Worm (Caenorhabditis elegans) whole organism, L1 larva: ENCODE results near the gene bas-1.

Experiments
- aly-2 ChIP-seq: fragments of 150-350 bp; optimal IDR thresholded peaks from 2 replicates; lab custom pipeline; 2014; ENCODE audit warnings: missing biosample characterization, missing genetic modification characterization
- dsc-1 ChIP-seq: sonication (generic microtip); optimal IDR thresholded peaks from 2 replicates; lab custom pipeline; 2016; ENCODE audit warnings: mild to moderate bottlenecking, missing genetic modification characterization, missing compliant biosample characterization
- elt-3 ChIP-seq, 6 experiments: fragments of 150-350 bp in 1 of 6; sonication (generic microtip); optimal IDR thresholded peaks; 2 replicates each; lab custom pipeline; 2017 to 2018; ENCODE audit warnings: missing biosample characterization in 6 of 6, missing genetic modification characterization in 6 of 6, inconsistent platforms in 1 of 6
- mdl-1 ChIP-seq, 2 experiments: fragments of 150-350 bp; optimal IDR thresholded peaks; 2 replicates each; lab custom pipeline; 2014 to 2017; ENCODE audit warnings: missing biosample characterization in 2 of 2, missing genetic modification characterization in 2 of 2, inconsistent platforms in 1 of 2
- sptf-1 ChIP-seq: fragments of 150-350 bp; optimal IDR thresholded peaks from 2 replicates; lab custom pipeline; 2014; ENCODE audit warnings: missing biosample characterization, missing genetic modification characterization
- tbx-2 ChIP-seq: sonication (generic microtip); optimal IDR thresholded peaks from 2 replicates; lab custom pipeline; 2016; ENCODE audit warnings: missing genetic modification characterization, missing compliant biosample characterization

- TF ChIP-seq mdl-1 (tag; optimal IDR thresholded peaks at IDR 0.05; lab: Kevin White, UChicago) (no peak), dsc-1 (tag; lab: Kevin White, UChicago) (no peak), sptf-1 (tag; lab: Kevin White, UChicago) (no peak), tbx-2 (no peak), aly-2 (no peak), elt-3 (tag; optimal IDR thresholded peaks at IDR 0.05; lab: Kevin White, UChicago) (no peak)
Measured at ce11 chrIII:5614648-5615047, 2.6 kb downstream of the bas-1 start, which contains the start of gene basl-1.
